Worm (Caenorhabditis elegans) whole organism, mixed stage, embryonic: Measurements from ENCODE around the gene nhr-146.

ENCODE experiments used
- nhr-12 ChIP-seq: fragments of 150-350 bp; optimal IDR thresholded peaks from 2 replicates; lab custom pipeline; 2014; ENCODE audit warnings: missing biosample characterization, missing genetic modification characterization
- nhr-76 ChIP-seq: sonication (generic microtip); optimal IDR thresholded peaks from 2 replicates; lab custom pipeline; 2017; ENCODE audit warnings: missing biosample characterization, missing genetic modification characterization
- snpc-4 ChIP-seq: fragments of 150-350 bp; optimal IDR thresholded peaks from 2 replicates; lab custom pipeline; 2014; ENCODE audit warnings: missing biosample characterization, missing genetic modification characterization
- unc-39 ChIP-seq: fragments of 150-350 bp; optimal IDR thresholded peaks from 2 replicates; lab custom pipeline; 2014; ENCODE audit warnings: missing biosample characterization, missing genetic modification characterization
- unc-62 ChIP-seq: fragments of 150-350 bp; optimal IDR thresholded peaks from 2 replicates; lab custom pipeline; 2014; ENCODE audit warnings: missing biosample characterization, missing genetic modification reagents, missing genetic modification characterization

DNA sequence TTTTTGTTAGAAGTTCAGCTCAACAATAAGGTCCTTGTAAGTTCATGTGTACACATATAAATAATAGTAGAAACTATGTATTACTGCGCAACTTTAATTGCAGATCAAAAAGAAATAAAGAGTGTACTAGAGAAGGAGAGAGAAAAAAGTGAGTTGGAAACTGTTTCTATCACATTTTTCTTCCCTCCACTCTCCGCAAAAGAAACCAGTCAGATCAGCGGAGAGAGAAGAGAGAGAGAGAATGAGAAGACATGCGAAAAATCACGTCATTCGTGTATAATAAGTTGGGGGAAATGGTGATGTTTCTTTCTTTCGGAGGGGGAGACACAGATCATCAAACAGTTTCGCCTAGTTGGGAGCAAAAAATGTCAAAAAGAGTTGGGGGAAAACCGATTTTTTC lies 28.7 kb downstream of the nhr-146 start:
- no peak for TF ChIP-seq nhr-12 (tag; lab: Kevin White, UChicago)
- no peak for TF ChIP-seq snpc-4
- TF ChIP-seq unc-62, result no peak
- TF ChIP-seq unc-39 (tag; lab: Kevin White, UChicago), result no peak
- no peak for TF ChIP-seq nhr-76 (tag; lab: Kevin White, UChicago)
